Worm (Caenorhabditis elegans) whole organism, early embryonic: ENCODE measurements around the gene lov-1.

Experiments used
- F13C5.2 ChIP-seq: sonication (generic microtip); optimal IDR thresholded peaks from 2 replicates; lab custom pipeline; 2017; ENCODE audit warnings: mild to moderate bottlenecking, missing genetic modification characterization, inconsistent platforms, missing compliant biosample characterization
- ama-1 ChIP-seq: fragments of 150-350 bp; optimal IDR thresholded peaks from 2 replicates; lab custom pipeline; 2014
- ceh-36 ChIP-seq: sonication (generic microtip); optimal IDR thresholded peaks from 2 replicates; lab custom pipeline; 2016; ENCODE audit warnings: missing genetic modification characterization, inconsistent platforms, missing compliant biosample characterization
- flt-1 ChIP-seq: fragments of 200-800 bp; sonication (Bioruptor generic); IDR thresholded peaks from 2 replicates; pipeline ENCODE4 v1.3.6; 2022; ENCODE audit warnings: missing genetic modification characterization, missing compliant biosample characterization
- hnd-1 ChIP-seq: sonication (generic microtip); optimal IDR thresholded peaks from 2 replicates; lab custom pipeline; 2016; ENCODE audit warnings: missing genetic modification characterization, missing compliant biosample characterization
- tbx-37 ChIP-seq: fragments of 200-800 bp; sonication (Bioruptor generic); conservative IDR thresholded peaks from 2 replicates; pipeline ENCODE4 v1.3.6; 2022; ENCODE audit warnings: missing genetic modification reagents, missing genetic modification characterization, missing compliant biosample characterization

- TF ChIP-seq tbx-37 (no peak), F13C5.2 (tag; lab: Kevin White, UChicago) (no peak), ama-1 (lab: Kevin White, UChicago) (no peak), ceh-36 (no peak), flt-1 (GFP tag; lab: Robert Waterston, UW) (no peak), hnd-1 (tag; lab: Kevin White, UChicago) (no peak)
Observed at ce11 chrII:10116690-10117089, 4.9 kb downstream of the lov-1 start.
